Fruit fly (Drosophila melanogaster): ENCODE data around the gene tws.

tws gene

dm6 chr3R:10147176-10147575 is 7.6 kb upstream of the tws start:
- no peak for TF ChIP-seq noc (tag; optimal IDR thresholded peaks at IDR 0.05)

- peak; percentile 31 for TF ChIP-seq noc (tag; optimal IDR thresholded peaks at IDR 0.05)
These were observed 4.8 kb upstream of the tws start, which contains the start of the genes TAF1B and Invadolysin for dm6 chr3R:10144103-10144998. TSS of gene TAF1B (minus strand) at chr3R:10144184. TSS of gene Invadolysin (plus strand) at chr3R:10144668.

dm6 chr3R:10142770-10143169 is 3.2 kb upstream of the tws start, which contains the start of gene CG42759:
TSS of gene CG42759 (plus strand) at chr3R:10143070.
- TF ChIP-seq noc (tag; optimal IDR thresholded peaks at IDR 0.05) = no peak

- TF ChIP-seq noc (tag; optimal IDR thresholded peaks at IDR 0.05) = no peak
These were observed 672 bp downstream of the tws start for dm6 chr3R:10138900-10139299.

- no peak for TF ChIP-seq noc (tag; optimal IDR thresholded peaks at IDR 0.05)
These were observed 1.8 kb downstream of the tws start for dm6 chr3R:10137801-10138200.

DNA sequence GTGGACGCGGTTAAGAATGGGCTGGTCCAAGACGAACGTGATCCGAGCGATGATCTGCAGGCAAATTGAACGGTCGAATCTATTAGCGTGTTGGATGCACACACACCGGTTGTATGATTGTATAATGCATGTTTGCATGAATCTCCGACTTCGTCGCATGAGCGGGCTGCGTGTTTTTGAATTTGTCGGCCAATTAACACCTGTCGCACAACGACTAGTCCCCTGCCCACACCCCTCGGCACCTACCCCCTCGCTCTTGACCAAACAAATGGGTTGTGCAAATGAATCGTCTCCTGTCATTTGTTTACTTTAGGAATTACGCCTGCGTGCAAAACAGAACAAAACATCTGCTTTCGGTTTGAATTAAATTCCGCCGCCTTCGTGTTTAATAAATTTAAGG is 4.6 kb downstream of the tws start:
- TF ChIP-seq noc (tag; optimal IDR thresholded peaks at IDR 0.05) = no peak

DNA sequence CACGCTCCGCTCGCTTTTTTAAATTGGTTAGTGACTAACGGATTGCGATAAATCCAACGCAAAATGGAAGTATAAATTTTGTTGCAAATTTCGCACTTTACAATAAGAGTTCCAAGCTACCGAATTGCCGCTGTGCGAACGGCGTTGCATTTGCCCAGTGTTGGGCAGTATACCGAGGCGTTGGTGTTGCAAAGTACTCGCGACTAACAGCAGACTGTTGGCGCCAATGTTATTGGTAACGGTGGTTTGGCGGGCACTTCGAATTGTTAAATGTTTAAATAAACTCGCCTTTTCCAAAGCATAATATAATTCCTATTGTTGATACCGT is 5.3 kb downstream of the tws start:
- TF ChIP-seq noc (tag; optimal IDR thresholded peaks at IDR 0.05) = peak; percentile 38

dm6 chr3R:10133419-10134340 is 5.9 kb downstream of the tws start:
- no peak for TF ChIP-seq noc (tag; optimal IDR thresholded peaks at IDR 0.05)

DNA sequence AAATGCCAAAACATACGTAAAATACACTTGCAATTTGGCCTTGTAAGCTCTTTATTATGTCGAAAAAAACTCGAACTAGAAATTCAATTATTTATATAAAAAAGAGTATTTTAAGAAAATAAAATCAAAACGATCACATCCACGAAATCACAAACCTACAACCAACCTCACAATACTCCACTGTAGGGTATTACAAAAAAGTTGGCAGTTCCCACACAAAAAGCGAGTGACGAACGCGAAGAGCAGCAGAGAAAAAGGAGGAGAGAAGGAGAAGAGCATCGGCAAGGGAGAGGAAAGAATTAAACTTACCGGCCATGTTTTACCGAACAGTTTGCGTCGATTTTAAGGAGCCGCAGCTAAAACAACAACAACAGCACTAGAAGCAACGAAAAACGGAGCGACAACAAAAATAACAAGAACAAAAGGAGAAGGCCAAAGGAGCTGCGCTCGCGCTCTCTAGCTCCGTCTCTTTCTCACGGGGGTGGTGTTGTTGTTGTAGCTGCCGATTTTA is 6.6 kb downstream of the tws start:
- peak; percentile 22 for TF ChIP-seq noc (tag; optimal IDR thresholded peaks at IDR 0.05)

DNA sequence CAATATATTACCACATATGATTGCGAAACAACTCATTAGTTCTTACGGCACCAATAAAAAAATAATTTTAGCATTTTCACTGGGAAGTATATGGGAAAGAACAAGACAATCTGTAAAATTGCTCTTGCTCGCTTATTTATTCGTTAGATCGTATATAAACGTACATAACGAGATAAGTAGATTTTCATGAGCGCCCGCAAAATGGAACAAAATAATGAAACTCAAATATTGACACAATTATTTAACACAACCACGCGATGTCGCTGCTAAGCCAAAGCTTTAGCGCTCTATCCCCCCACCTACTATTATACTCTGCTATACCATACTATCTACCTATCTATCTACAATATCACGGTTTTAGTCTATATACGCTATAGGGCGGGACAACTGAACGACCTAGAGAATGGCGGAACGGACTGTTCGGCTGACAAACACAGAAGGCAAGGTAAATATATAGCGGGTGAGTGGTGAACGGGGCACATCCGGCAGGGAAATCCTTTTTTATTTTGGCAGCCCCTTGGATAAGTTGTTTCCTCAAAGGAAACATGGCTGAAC is 8.5 kb downstream of the tws start:
- no peak for TF ChIP-seq noc (tag; optimal IDR thresholded peaks at IDR 0.05)

DNA sequence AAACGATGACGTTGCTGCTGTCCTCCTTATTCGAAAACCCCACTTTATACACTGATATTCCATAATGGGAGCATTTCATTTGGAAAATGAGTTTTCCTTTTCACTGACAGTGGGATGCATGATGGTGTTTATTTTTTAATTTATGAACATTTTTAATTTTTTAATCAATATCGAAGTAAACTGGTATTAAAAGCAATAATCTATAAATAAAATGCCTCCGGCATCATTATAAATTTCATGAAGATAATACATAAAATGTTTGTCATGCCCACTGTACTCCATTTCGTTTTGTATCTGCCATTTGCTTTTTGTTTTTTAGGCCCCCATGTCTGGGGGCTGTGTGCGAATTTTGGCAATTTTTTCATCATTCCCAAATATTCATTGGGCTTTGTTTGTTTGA is 9.5 kb downstream of the tws start:
- peak; percentile 72 for TF ChIP-seq noc (tag; optimal IDR thresholded peaks at IDR 0.05)

dm6 chr3R:10125477-10125876 is 14.1 kb downstream of the tws start, which contains the start of gene knk:
TSS of gene knk (minus strand) at chr3R:10125664.
- no peak for TF ChIP-seq noc (tag; optimal IDR thresholded peaks at IDR 0.05)

- TF ChIP-seq noc (tag; optimal IDR thresholded peaks at IDR 0.05) = no peak
These were observed 14.8 kb downstream of the tws start for dm6 chr3R:10124764-10125163.

DNA sequence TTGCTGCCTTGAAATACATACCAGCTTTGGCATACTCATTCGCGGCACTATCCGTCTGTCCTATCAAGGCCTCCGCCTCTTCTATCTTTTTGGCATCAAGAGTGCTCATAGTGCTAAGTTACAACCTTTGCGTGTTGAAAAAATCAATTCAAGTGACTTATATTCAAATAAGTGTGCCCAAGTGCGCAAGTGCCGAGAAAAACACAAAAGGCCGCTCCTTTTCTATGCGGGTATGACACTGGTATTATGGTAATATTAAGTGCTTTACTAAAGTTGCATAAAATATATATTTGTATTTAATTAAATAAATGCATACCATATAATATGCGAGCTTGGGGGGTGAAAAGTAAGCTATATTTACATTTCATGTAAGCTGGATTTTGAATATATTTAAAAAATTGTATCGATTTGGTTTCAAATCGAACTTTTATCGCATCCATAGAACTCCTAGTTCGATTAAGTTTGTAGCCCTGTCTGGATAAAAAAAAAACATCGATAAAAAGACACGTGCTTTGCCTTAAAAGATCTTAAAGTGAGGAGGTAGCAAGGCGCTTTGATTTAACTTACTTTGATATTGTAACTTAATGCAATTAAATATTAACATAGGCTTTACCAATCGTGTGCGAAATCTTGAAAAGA is 18.2 kb downstream of the tws start, which contains the start of the genes gammaSnap2 and ATPsynepsilonL:
Gene gammaSnap2, minus strand, starts transcription at position 135 of the 639 bp plus-strand sequence.
Gene ATPsynepsilonL, plus strand, starts transcription at position 508 of the 639 bp plus-strand sequence.
- TF ChIP-seq noc (tag; optimal IDR thresholded peaks at IDR 0.05) = no peak

DNA sequence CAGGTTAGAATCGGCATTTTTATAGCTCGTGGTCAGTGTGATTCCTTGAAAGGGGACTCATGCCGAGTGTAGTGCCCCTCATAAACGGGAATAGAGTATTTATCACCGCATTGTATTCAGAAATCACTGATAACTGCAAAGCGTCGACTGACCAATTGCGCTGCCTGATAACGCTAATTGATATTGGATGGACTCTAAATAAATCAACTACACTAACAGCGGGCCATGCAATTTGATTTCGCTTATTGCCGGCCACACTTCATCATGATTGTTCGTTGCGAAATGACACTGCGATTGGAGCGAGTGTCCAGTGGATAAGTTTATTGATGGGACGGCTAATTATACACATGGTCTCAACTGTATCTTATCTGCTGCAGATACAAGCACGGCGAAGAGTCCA is 20.0 kb downstream of the tws start:
- peak; percentile 87 for TF ChIP-seq noc (tag; optimal IDR thresholded peaks at IDR 0.05)
